Fruit fly (Drosophila melanogaster): ENCODE data around the gene Rack1.

dm6 chr2L:7841244-7841643 lies 14.1 kb upstream of the Rack1 start:
- no peak for TF ChIP-seq CG14711 (tag; optimal IDR thresholded peaks at IDR 0.05)
- TF ChIP-seq kay (GFP tag; ENCODE audit: borderline replicate concordance), result no peak
- TF ChIP-seq CG7101 (tag; optimal IDR thresholded peaks at IDR 0.05), result no peak
- no peak for TF ChIP-seq bab1 (GFP tag; optimal IDR thresholded peaks at IDR 0.05)
- no peak for TF ChIP-seq Mnt (GFP tag; optimal IDR thresholded peaks at IDR 0.05)

Data from whole organism, adult.